Worm (Caenorhabditis elegans) whole organism, early embryonic: Measurements from ENCODE around the gene nemt-1.

Experiments
- B0310.2 ChIP-seq: sonication (generic microtip); optimal IDR thresholded peaks from 2 replicates; lab custom pipeline; 2016; ENCODE audit warnings: mild to moderate bottlenecking, missing genetic modification characterization, missing compliant biosample characterization
- F13C5.2 ChIP-seq: sonication (generic microtip); optimal IDR thresholded peaks from 2 replicates; lab custom pipeline; 2017; ENCODE audit warnings: mild to moderate bottlenecking, missing genetic modification characterization, inconsistent platforms, missing compliant biosample characterization
- aly-1 ChIP-seq: sonication (generic microtip); optimal IDR thresholded peaks from 2 replicates; lab custom pipeline; 2016; ENCODE audit warnings: missing genetic modification characterization, missing compliant biosample characterization
- ama-1 ChIP-seq: fragments of 150-350 bp; optimal IDR thresholded peaks from 2 replicates; lab custom pipeline; 2014
- ceh-13 ChIP-seq: fragments of 200-800 bp; sonication (Bioruptor generic); optimal IDR thresholded peaks from 2 replicates; lab custom pipeline; 2018; ENCODE audit warnings: mild to moderate bottlenecking, missing genetic modification characterization, missing compliant biosample characterization
- ceh-36 ChIP-seq: sonication (generic microtip); optimal IDR thresholded peaks from 2 replicates; lab custom pipeline; 2016; ENCODE audit warnings: missing genetic modification characterization, inconsistent platforms, missing compliant biosample characterization
- ets-7 ChIP-seq: sonication (generic microtip); optimal IDR thresholded peaks from 2 replicates; lab custom pipeline; 2016; ENCODE audit warnings: missing genotype, missing genetic modification characterization, missing compliant biosample characterization
- flt-1 ChIP-seq: fragments of 200-800 bp; sonication (Bioruptor generic); IDR thresholded peaks from 2 replicates; pipeline ENCODE4 v1.3.6; 2022; ENCODE audit warnings: missing genetic modification characterization, missing compliant biosample characterization
- hmbx-1 ChIP-seq: sonication (generic microtip); optimal IDR thresholded peaks from 2 replicates; lab custom pipeline; 2016; ENCODE audit warnings: mild to moderate bottlenecking, missing genetic modification characterization, missing compliant biosample characterization
- hmg-4 ChIP-seq: fragments of 200-800 bp; sonication (Bioruptor generic); optimal IDR thresholded peaks from 2 replicates; lab custom pipeline; 2018; ENCODE audit warnings: mild to moderate bottlenecking, missing genetic modification characterization, missing compliant biosample characterization
- hnd-1 ChIP-seq: sonication (generic microtip); optimal IDR thresholded peaks from 2 replicates; lab custom pipeline; 2016; ENCODE audit warnings: missing genetic modification characterization, missing compliant biosample characterization
- pes-1 ChIP-seq: fragments of 200-800 bp; sonication (Bioruptor generic); IDR thresholded peaks from 2 replicates; pipeline ENCODE4 v1.3.6; 2022; ENCODE audit warnings: missing genetic modification reagents, missing genetic modification characterization, missing compliant biosample characterization
- scrt-1 ChIP-seq: fragments of 200-800 bp; sonication (Bioruptor generic); IDR thresholded peaks from 2 replicates; pipeline ENCODE4 v1.3.6; 2022; ENCODE audit warnings: missing genetic modification characterization, missing compliant biosample characterization
- sea-1 ChIP-seq: fragments of 200-800 bp; sonication (Bioruptor generic); conservative IDR thresholded peaks from 2 replicates; pipeline ENCODE4 v1.3.6; 2022; ENCODE audit warnings: missing genetic modification characterization, missing compliant biosample characterization
- tbx-11 ChIP-seq: fragments of 200-800 bp; sonication (Bioruptor generic); IDR thresholded peaks from 2 replicates; pipeline ENCODE4 v1.3.6; 2022; ENCODE audit warnings: missing genetic modification characterization, missing compliant biosample characterization
- tbx-37 ChIP-seq: fragments of 200-800 bp; sonication (Bioruptor generic); conservative IDR thresholded peaks from 2 replicates; pipeline ENCODE4 v1.3.6; 2022; ENCODE audit warnings: missing genetic modification reagents, missing genetic modification characterization, missing compliant biosample characterization
- tra-4 ChIP-seq: sonication (generic microtip); optimal IDR thresholded peaks from 2 replicates; lab custom pipeline; 2017; ENCODE audit warnings: missing genetic modification characterization, missing compliant biosample characterization

The nemt-1 gene

ce11 chrIV:9274008-9274529 lies 45.2 kb downstream of the nemt-1 start, which contains the start of gene nmy-3:
Gene nmy-3 (plus strand): TSS chrIV:9274479.
- TF ChIP-seq flt-1 (GFP tag; lab: Robert Waterston, UW) (no peak), scrt-1 (GFP tag; lab: Robert Waterston, UW) (no peak), tra-4 (tag; lab: Kevin White, UChicago) (no peak), B0310.2 (tag; lab: Kevin White, UChicago) (no peak), ets-7 (no peak), F13C5.2 (tag; lab: Kevin White, UChicago) (no peak), ceh-13 (no peak), pes-1 (GFP tag; lab: Robert Waterston, UW) (no peak)

ce11 chrIV:9269796-9270195 lies 49.4 kb downstream of the nemt-1 start, which contains the start of gene flh-3:
Gene flh-3 (plus strand): TSS chrIV:9270096.
- TF ChIP-seq flt-1 (GFP tag; lab: Robert Waterston, UW) (no peak), ceh-13 (no peak), ets-7 (no peak), F13C5.2 (tag; lab: Kevin White, UChicago) (no peak), tbx-11 (GFP tag; lab: Robert Waterston, UW) (no peak), scrt-1 (GFP tag; lab: Robert Waterston, UW) (no peak), pes-1 (GFP tag; lab: Robert Waterston, UW) (no peak), tbx-37 (GFP tag; lab: Robert Waterston, UW) (no peak), ceh-36 (tag; lab: Kevin White, UChicago) (no peak), aly-1 (tag; lab: Kevin White, UChicago) (no peak), B0310.2 (tag; lab: Kevin White, UChicago) (no peak), tra-4 (tag; lab: Kevin White, UChicago) (no peak), hnd-1 (tag; lab: Kevin White, UChicago) (no peak), ama-1 (lab: Kevin White, UChicago) (no peak), hmbx-1 (tag; lab: Kevin White, UChicago) (no peak), sea-1 (GFP tag; lab: Robert Waterston, UW) (no peak), hmg-4 (GFP tag; lab: Kevin White, UChicago) (no peak)

- TF ChIP-seq aly-1 (tag; lab: Kevin White, UChicago) = peak; percentile 77
- no peak for TF ChIP-seq ets-7
- TF ChIP-seq flt-1 (GFP tag; lab: Robert Waterston, UW) = peak; percentile 58
- TF ChIP-seq ama-1 (lab: Kevin White, UChicago) = no peak
- TF ChIP-seq ceh-36 (tag; lab: Kevin White, UChicago) = no peak
- peak; percentile 67; the same call in 1 of the 2 replicates for TF ChIP-seq scrt-1 (GFP tag; lab: Robert Waterston, UW)
- no peak for TF ChIP-seq hmbx-1 (tag; lab: Kevin White, UChicago)
These were observed 50.3 kb downstream of the nemt-1 start for ce11 chrIV:9268916-9269315.
